Worm (Caenorhabditis elegans) whole organism, L3 larva: ENCODE measurements around the gene ptr-20.

Source experiments
- ceh-28 ChIP-seq: fragments of 150-350 bp; optimal IDR thresholded peaks from 2 replicates; lab custom pipeline; 2014; ENCODE audit warnings: missing biosample characterization, missing genetic modification reagents, missing genetic modification characterization
- egl-27 ChIP-seq: sonication (generic microtip); optimal IDR thresholded peaks from 4 replicates; lab custom pipeline; 2017; ENCODE audit warnings: missing biosample characterization, missing genetic modification reagents, missing genetic modification characterization
- nhr-12 ChIP-seq: fragments of 150-350 bp; optimal IDR thresholded peaks from 2 replicates; lab custom pipeline; 2014; ENCODE audit warnings: missing biosample characterization, missing genetic modification characterization
- nhr-77 ChIP-seq: fragments of 150-350 bp; optimal IDR thresholded peaks from 2 replicates; lab custom pipeline; 2014; ENCODE audit warnings: missing biosample characterization, missing genetic modification characterization
- pha-4 ChIP-seq: fragments of 150-350 bp; optimal IDR thresholded peaks from 2 replicates; lab custom pipeline; 2014; ENCODE audit warnings: missing biosample characterization, missing genetic modification reagents, missing genetic modification characterization
- snpc-4 ChIP-seq: fragments of 150-350 bp; optimal IDR thresholded peaks from 2 replicates; lab custom pipeline; 2014; ENCODE audit warnings: missing biosample characterization, missing genetic modification characterization
- unc-39 ChIP-seq: sonication (generic microtip); optimal IDR thresholded peaks from 4 replicates; lab custom pipeline; 2017; ENCODE audit warnings: missing biosample characterization, missing genetic modification characterization
- unc-62 ChIP-seq: fragments of 150-350 bp; sonication (generic microtip); optimal IDR thresholded peaks from 4 replicates; lab custom pipeline; 2014; ENCODE audit warnings: missing biosample characterization, missing genetic modification reagents, missing genetic modification characterization

- TF ChIP-seq unc-39 (tag; lab: Kevin White, UChicago) (no peak), ceh-28 (tag; lab: Kevin White, UChicago) (no peak), snpc-4 (tag; lab: Kevin White, UChicago) (no peak), pha-4 (no peak), unc-62 (GFP tag; lab: Kevin White, UChicago) (no peak), egl-27 (tag; lab: Kevin White, UChicago) (no peak), nhr-12 (no peak), nhr-77 (tag; lab: Kevin White, UChicago) (no peak)
These were observed 48.1 kb upstream of the ptr-20 start, which contains the start of gene Y53F4B.39 for ce11 chrII:15109844-15110243.
